Fruit fly (Drosophila melanogaster) S2 (cell line): Measurements from ENCODE around the gene CG31248.

Experiments used
- CG8478 ChIP-seq: fragments of >200 bp; optimal IDR thresholded peaks from 2 replicates; lab custom pipeline; 2018
- CTCF ChIP-seq, 2 experiments: fragments of >200 bp; optimal IDR thresholded peaks; 2 replicates each; lab custom pipeline; 2018

DNA sequence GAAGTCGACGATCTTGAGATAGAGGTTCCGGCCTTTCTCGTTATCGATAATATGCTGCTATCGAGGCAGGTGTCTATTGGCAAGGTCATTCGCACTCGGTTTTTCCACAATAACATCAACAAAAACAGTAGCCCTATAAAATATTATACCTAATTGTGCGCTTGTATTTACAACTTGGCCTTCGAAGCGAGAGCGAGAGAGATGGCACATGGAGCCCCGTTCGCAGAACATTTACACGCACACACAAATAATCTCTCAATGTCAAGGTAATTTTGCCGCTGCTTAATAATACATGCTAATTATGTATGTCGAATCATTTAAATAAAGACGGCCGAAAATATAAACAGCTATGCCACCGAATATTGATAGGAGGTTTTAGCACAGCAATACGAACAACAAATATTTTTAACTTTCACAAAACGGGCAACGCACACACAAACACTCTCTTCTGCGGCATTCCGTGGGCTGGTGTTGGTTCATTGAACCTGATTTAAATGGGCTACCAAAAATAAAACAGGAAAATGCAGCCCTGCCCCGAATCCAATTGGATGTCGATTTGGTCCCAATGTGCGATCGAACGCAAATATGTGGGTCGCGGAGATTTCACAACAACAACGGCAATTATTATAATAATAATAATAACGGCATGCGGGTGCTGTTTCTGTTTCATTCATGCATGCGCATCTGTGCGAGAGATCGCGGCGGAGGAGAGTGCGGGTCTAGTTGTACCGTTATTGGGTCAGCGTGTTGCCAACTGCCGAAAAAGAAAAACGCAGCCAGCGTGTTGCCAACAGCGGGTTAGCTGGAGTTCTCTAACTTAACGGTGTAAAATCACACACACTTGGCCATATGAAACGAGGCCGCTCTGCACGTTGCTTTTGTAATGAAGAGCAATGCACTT, 6.7 kb upstream of the CG31248 start:
- TF ChIP-seq CTCF (optimal IDR thresholded peaks at IDR 0.05; lab: Kevin White, UChicago) (no peak), CG8478 (lab: Kevin White, UChicago) (no peak)
